Worm (Caenorhabditis elegans) whole organism, dauer: ENCODE results near the gene srh-207.

Experiments used
- unc-62 ChIP-seq: sonication (generic microtip); optimal IDR thresholded peaks from 2 replicates; lab custom pipeline; 2017; ENCODE audit warnings: missing biosample characterization, missing genetic modification reagents, missing genetic modification characterization

srh-207 gene

DNA sequence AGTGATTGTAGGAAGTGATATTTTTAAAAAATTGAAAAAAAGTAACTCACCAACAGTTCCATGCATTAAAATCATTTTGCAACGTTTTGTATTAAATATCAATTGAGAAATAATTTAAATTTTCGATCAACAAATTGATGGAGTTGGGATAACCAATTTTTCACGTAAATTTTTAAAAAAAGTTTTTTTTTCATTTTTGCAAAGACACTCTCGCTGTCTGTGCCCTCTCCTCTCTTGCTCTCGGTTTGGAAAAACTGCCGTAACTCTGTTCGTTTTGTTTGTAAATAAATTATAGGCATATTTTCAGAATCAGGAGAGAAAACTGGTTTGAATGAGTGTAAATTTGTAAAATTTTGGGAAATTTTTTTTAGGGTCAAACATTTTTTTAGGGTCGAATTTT lies 12.2 kb downstream of the srh-207 start, which contains the start of gene Y51A2B.16:
Y51A2B.16 (minus strand) TSS at position 101 of the 400 bp plus-strand sequence.
- no peak for TF ChIP-seq unc-62

DNA sequence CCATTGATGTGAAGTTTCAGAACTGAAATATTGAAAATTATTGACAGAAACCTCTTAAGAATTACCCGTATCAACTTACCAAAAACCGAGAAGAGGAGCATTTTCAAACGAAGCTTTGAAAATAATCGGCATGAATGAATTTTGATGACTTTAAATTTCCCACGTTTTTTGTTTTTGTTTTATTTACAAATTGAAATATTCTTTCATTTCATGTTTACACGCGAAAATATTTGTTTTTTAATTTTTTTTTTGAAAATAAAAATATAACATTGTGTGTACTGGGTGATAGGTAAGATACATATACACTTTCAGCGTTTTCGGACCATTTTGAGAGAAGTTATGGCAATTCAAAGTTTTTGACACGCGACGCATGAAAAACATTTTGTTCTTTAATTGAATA lies 14.4 kb downstream of the srh-207 start, which contains the start of gene Y51A2B.9:
Y51A2B.9 (minus strand) TSS at position 101 of the 400 bp plus-strand sequence.
- no peak for TF ChIP-seq unc-62

DNA sequence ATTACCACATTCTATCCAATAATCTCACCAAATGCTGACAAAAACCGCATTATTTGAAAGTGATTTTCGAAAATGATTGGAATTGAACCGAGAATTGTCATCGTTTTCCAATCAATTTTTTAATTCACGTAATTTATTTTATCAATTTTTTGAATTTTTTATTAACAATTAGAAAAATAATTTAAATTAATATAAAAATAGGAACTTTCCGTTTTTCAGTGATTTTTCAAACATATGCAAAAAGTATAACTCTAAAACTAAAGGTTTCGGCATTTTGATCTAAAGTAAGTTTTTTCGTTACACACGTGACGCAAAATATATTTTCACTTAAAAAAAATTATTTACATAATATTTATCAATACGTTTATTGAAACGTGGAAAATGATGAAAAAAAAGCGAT lies 15.8 kb downstream of the srh-207 start, which contains the start of gene Y51A2B.6:
Y51A2B.6 (minus strand) TSS at position 101 of the 400 bp plus-strand sequence.
- TF ChIP-seq unc-62: no peak

DNA sequence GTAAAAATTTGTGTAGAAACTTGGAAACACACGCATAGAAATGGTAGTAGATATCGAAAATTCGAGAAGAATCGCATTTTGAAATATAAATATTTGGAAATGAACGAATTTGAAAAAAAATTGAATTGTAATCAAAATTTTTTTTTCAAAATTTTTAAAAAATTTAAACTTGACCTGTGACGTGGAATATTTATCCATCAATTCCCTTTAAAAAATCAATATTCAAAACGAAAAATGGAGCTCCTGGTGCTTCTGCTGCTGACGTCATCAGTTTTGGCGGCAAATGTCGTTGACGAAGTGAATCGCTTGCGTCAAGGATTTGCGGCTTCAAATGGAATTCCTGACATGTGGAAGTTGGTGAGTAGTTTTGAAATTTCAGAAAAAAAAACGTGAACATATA lies 21.0 kb downstream of the srh-207 start, which contains the start of the genes Y51A2B.4 and Y51A2B.5:
Y51A2B.4 (minus strand) TSS at position 101 of the 400 bp plus-strand sequence.
Y51A2B.5 (plus strand) TSS at position 232 of the 400 bp plus-strand sequence.
- TF ChIP-seq unc-62: no peak

- no peak for TF ChIP-seq unc-62
Observed at ce11 chrV:18382590-18382989, 27.5 kb downstream of the srh-207 start, which contains the start of gene nhr-288. TSS of gene nhr-288 (minus strand) at chrV:18382690.

- no peak for TF ChIP-seq unc-62
Observed at ce11 chrV:18378819-18379218, 31.2 kb downstream of the srh-207 start, which contains the start of gene Y51A2B.8. TSS of gene Y51A2B.8 (plus strand) at chrV:18379119.

ce11 chrV:18375551-18375950 lies 34.5 kb downstream of the srh-207 start:
- no peak for TF ChIP-seq unc-62

DNA sequence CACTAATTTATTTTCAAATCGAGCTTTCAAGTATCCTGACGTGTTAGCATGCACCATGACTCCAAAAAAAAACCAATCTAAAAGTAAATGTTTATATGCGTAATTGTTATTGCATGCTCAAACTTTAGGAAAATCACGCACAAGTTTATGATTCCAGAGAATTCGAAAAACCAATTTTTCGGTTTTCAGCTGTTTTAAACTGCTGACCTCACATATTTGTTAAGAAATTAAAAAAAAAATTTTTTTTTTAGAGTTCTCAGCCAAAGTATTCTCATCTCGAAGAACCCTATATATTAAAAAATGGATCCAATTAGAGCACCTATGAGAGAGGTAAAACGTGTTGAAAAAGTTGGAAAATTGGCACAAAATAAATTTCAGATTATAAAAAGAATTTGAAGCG lies 35.8 kb downstream of the srh-207 start, which contains the start of gene Y51A2B.2:
Y51A2B.2 (plus strand) TSS at position 301 of the 400 bp plus-strand sequence.
- TF ChIP-seq unc-62: no peak

- TF ChIP-seq unc-62: no peak
Observed at ce11 chrV:18371579-18371978, 38.5 kb downstream of the srh-207 start, which contains the start of gene C08E8.4. TSS of gene C08E8.4 (plus strand) at chrV:18371846.

DNA sequence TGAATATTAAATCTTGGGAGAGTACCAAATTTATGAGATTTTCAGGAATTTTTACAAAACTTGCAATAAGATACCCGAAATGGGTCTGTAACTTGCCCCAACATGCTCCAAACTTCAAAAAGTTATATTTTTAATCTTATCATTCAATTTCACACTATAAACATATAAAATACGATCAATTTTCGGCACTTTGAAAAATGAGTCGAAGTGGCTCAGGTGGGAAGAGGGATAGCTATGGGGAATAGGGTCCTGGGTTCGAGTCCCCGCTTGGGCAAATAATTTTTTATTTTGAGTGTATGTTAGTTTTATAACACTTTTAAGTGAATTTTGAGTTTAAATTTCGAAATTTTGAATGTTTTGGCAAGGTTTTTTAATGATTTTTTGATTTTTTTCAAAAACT lies 39.0 kb downstream of the srh-207 start:
- no peak for TF ChIP-seq unc-62

DNA sequence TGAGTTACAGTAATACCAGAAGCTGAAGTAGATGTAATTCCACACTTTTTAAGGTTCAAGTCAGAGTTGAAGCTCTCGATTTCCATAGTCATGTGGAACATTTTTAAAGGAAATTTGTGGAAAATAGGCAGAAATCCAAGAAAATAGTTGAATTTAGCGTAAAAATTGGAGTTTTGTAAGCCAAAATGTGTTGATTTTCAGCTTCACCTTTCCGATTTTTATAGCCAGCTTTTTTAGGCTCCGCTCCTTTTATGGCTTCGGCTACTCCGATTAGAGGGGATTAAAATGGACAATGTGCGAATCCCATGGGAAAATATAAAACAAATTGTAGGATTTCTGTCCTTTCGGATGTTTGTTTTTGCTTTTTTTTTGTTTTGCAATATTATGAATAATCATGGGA lies 41.7 kb downstream of the srh-207 start, which contains the start of gene C08E8.6:
C08E8.6 (minus strand) TSS at position 101 of the 400 bp plus-strand sequence.
- TF ChIP-seq unc-62: no peak

DNA sequence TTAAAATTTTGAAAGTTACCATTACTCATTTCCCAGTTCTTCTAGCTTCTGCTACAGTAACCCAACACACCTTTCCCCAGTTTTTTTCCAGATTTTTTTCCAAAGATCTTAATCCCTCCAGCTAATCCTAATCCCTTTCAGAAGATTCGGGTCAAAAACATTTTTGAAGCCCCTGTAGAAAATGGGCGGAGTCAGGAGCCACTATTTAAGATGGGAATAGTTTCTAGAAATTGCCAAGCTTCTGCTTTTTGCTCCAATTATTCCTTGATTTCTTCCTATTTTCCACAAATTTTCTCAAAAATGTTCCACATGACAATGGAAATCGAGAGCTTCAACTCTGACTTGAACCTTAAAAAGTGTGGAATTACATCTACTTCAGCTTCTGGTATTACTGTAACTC lies 45.5 kb downstream of the srh-207 start, which contains the start of gene C08E8.9:
C08E8.9 (plus strand) TSS at position 301 of the 400 bp plus-strand sequence.
- no peak for TF ChIP-seq unc-62

DNA sequence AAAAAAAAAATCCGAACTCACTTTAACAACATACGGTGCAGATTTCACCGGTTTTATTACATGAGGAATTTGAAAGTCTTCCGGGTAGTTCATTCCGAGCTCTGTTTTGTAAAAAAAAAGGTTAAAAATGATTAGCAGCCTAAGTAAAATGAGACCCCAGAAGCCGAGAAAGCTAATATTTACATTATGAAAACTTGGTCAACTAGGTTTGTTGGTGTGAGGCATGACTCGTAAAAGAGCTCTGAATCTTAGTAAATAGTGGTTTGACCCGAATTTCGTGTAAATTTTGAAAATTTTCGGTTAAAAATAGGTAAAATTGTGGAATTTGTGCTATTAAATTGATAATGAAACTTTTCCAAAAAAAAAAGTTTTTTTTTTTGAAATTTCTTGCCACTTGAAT lies 47.6 kb downstream of the srh-207 start, which contains the start of gene C08E8.1:
C08E8.1 (minus strand) TSS at position 101 of the 400 bp plus-strand sequence.
- no peak for TF ChIP-seq unc-62

- TF ChIP-seq unc-62: no peak
Observed at ce11 chrV:18359888-18360287, 50.2 kb downstream of the srh-207 start, which contains the start of gene C08E8.5. TSS of gene C08E8.5 (minus strand) at chrV:18359988.
